Worm (Caenorhabditis elegans) whole organism, L3 larva: ENCODE data around the gene F59H6.15.
"Not testable (repeated sequence)": the region's sequence is repeated elsewhere in the genome, so short reads cannot be mapped to it uniquely, and the experiment has no call there.

ENCODE experiments used
- R02D3.7 ChIP-seq: fragments of 150-350 bp; optimal IDR thresholded peaks from 2 replicates; lab custom pipeline; 2014; ENCODE audit warnings: missing biosample characterization, missing genetic modification characterization
- ama-1 ChIP-seq: fragments of 150-350 bp; optimal IDR thresholded peaks from 2 replicates; lab custom pipeline; 2018
- ceh-28 ChIP-seq: fragments of 150-350 bp; optimal IDR thresholded peaks from 2 replicates; lab custom pipeline; 2014; ENCODE audit warnings: missing biosample characterization, missing genetic modification reagents, missing genetic modification characterization
- ceh-9 ChIP-seq: sonication (generic microtip); optimal IDR thresholded peaks from 2 replicates; lab custom pipeline; 2018; ENCODE audit warnings: missing biosample characterization, missing genetic modification characterization
- daf-12 ChIP-seq: fragments of 150-350 bp; optimal IDR thresholded peaks from 2 replicates; lab custom pipeline; 2014; ENCODE audit warnings: missing biosample characterization, missing genetic modification reagents, missing genetic modification characterization
- egl-27 ChIP-seq: sonication (generic microtip); optimal IDR thresholded peaks from 4 replicates; lab custom pipeline; 2017; ENCODE audit warnings: missing biosample characterization, missing genetic modification reagents, missing genetic modification characterization
- elt-1 ChIP-seq: fragments of 150-350 bp; optimal IDR thresholded peaks from 2 replicates; lab custom pipeline; 2014; ENCODE audit warnings: missing biosample characterization, missing genetic modification characterization
- elt-2 ChIP-seq: sonication (generic microtip); optimal IDR thresholded peaks from 2 replicates; lab custom pipeline; 2016; ENCODE audit warnings: missing genetic modification reagents, mild to moderate bottlenecking, missing genetic modification characterization, missing compliant biosample characterization
- elt-3 ChIP-seq, 3 experiments: fragments of 150-350 bp in 1 of 3; sonication (generic microtip) in 2 of 3; optimal IDR thresholded peaks; 2 replicates in 2 of 3; 4 replicates in 1 of 3; lab custom pipeline; 2014 to 2017; ENCODE audit warnings: missing biosample characterization in 3 of 3, missing genetic modification characterization in 3 of 3
- eor-1 ChIP-seq, 2 experiments: fragments of 150-350 bp; optimal IDR thresholded peaks; 2 replicates each; lab custom pipeline; 2014 to 2018; ENCODE audit warnings: missing biosample characterization in 2 of 2, missing genetic modification characterization in 2 of 2
- fkh-2 ChIP-seq: fragments of 150-350 bp; optimal IDR thresholded peaks from 2 replicates; lab custom pipeline; 2014; ENCODE audit warnings: missing biosample characterization, missing genetic modification reagents, missing genetic modification characterization
- fos-1 ChIP-seq: fragments of 150-350 bp; optimal IDR thresholded peaks from 2 replicates; lab custom pipeline; 2014; ENCODE audit warnings: missing biosample characterization, missing genetic modification characterization
- hmg-11 ChIP-seq: sonication (generic microtip); optimal IDR thresholded peaks from 2 replicates; lab custom pipeline; 2016; ENCODE audit warnings: missing genetic modification characterization, missing compliant biosample characterization
- lin-15B ChIP-seq: fragments of 150-350 bp; optimal IDR thresholded peaks from 2 replicates; lab custom pipeline; 2014; ENCODE audit warnings: missing biosample characterization, missing genetic modification characterization
- lsy-12 ChIP-seq: sonication (generic microtip); optimal IDR thresholded peaks from 2 replicates; lab custom pipeline; 2016; ENCODE audit warnings: mild to moderate bottlenecking, missing genetic modification characterization, missing compliant biosample characterization
- mml-1 ChIP-seq: fragments of 150-350 bp; sonication (generic microtip); optimal IDR thresholded peaks from 3 replicates; lab custom pipeline; 2014; ENCODE audit warnings: missing biosample characterization, missing genetic modification characterization
- nfya-1 ChIP-seq: sonication (generic microtip); optimal IDR thresholded peaks from 2 replicates; lab custom pipeline; 2017; ENCODE audit warnings: missing genetic modification characterization, mild to moderate bottlenecking, missing compliant biosample characterization, antibody characterized with exemption, moderate library complexity; ENCODE audit not compliant: insufficient read depth
- nhr-11 ChIP-seq: fragments of 150-350 bp; optimal IDR thresholded peaks from 2 replicates; lab custom pipeline; 2014; ENCODE audit warnings: missing biosample characterization, missing genetic modification characterization
- nhr-12 ChIP-seq: fragments of 150-350 bp; optimal IDR thresholded peaks from 2 replicates; lab custom pipeline; 2014; ENCODE audit warnings: missing biosample characterization, missing genetic modification characterization
- nhr-23 ChIP-seq: fragments of 150-350 bp; optimal IDR thresholded peaks from 2 replicates; lab custom pipeline; 2014; ENCODE audit warnings: missing biosample characterization, missing genetic modification reagents, missing genetic modification characterization
- nhr-237 ChIP-seq: fragments of 150-350 bp; optimal IDR thresholded peaks from 2 replicates; lab custom pipeline; 2014; ENCODE audit warnings: missing biosample characterization, missing genetic modification characterization
- nhr-25 ChIP-seq: sonication (generic microtip); optimal IDR thresholded peaks from 2 replicates; lab custom pipeline; 2017; ENCODE audit warnings: missing biosample characterization, missing genetic modification characterization
- nhr-28 ChIP-seq: fragments of 150-350 bp; optimal IDR thresholded peaks from 2 replicates; lab custom pipeline; 2014; ENCODE audit warnings: missing biosample characterization, missing genetic modification characterization
- nhr-43 ChIP-seq: sonication (generic microtip); optimal IDR thresholded peaks from 2 replicates; lab custom pipeline; 2016; ENCODE audit warnings: mild to moderate bottlenecking, missing genetic modification characterization, missing compliant biosample characterization; ENCODE audit not compliant: poor library complexity, severe bottlenecking
- nhr-67 ChIP-seq: fragments of 150-350 bp; optimal IDR thresholded peaks from 2 replicates; lab custom pipeline; 2014; ENCODE audit warnings: missing biosample characterization, missing genetic modification characterization
- nhr-77 ChIP-seq: fragments of 150-350 bp; optimal IDR thresholded peaks from 2 replicates; lab custom pipeline; 2014; ENCODE audit warnings: missing biosample characterization, missing genetic modification characterization
- pha-4 ChIP-seq: fragments of 150-350 bp; optimal IDR thresholded peaks from 2 replicates; lab custom pipeline; 2014; ENCODE audit warnings: missing biosample characterization, missing genetic modification reagents, missing genetic modification characterization
- pqm-1 ChIP-seq: fragments of 150-350 bp; optimal IDR thresholded peaks from 2 replicates; lab custom pipeline; 2017; ENCODE audit warnings: missing biosample characterization, missing genetic modification characterization, inconsistent platforms
- sea-2 ChIP-seq: fragments of 150-350 bp; sonication (generic microtip); optimal IDR thresholded peaks from 4 replicates; lab custom pipeline; 2014; ENCODE audit warnings: missing biosample characterization, missing genetic modification reagents, missing genetic modification characterization
- skn-1 ChIP-seq: fragments of 150-350 bp; optimal IDR thresholded peaks from 2 replicates; lab custom pipeline; 2014; ENCODE audit warnings: missing biosample characterization, missing genetic modification characterization
- snpc-4 ChIP-seq: fragments of 150-350 bp; optimal IDR thresholded peaks from 2 replicates; lab custom pipeline; 2014; ENCODE audit warnings: missing biosample characterization, missing genetic modification characterization
- tbx-2 ChIP-seq: sonication (generic microtip); optimal IDR thresholded peaks from 2 replicates; lab custom pipeline; 2016; ENCODE audit warnings: mild to moderate bottlenecking, missing genetic modification characterization, missing compliant biosample characterization
- unc-39 ChIP-seq: sonication (generic microtip); optimal IDR thresholded peaks from 4 replicates; lab custom pipeline; 2017; ENCODE audit warnings: missing biosample characterization, missing genetic modification characterization
- unc-62 ChIP-seq: fragments of 150-350 bp; sonication (generic microtip); optimal IDR thresholded peaks from 4 replicates; lab custom pipeline; 2014; ENCODE audit warnings: missing biosample characterization, missing genetic modification reagents, missing genetic modification characterization
- zag-1 ChIP-seq: fragments of 150-350 bp; optimal IDR thresholded peaks from 2 replicates; lab custom pipeline; 2014; ENCODE audit warnings: missing biosample characterization, missing genetic modification characterization
- ztf-11 ChIP-seq: fragments of 150-350 bp; optimal IDR thresholded peaks from 2 replicates; lab custom pipeline; 2014; ENCODE audit warnings: missing biosample characterization, missing genetic modification characterization

The F59H6.15 gene

DNA sequence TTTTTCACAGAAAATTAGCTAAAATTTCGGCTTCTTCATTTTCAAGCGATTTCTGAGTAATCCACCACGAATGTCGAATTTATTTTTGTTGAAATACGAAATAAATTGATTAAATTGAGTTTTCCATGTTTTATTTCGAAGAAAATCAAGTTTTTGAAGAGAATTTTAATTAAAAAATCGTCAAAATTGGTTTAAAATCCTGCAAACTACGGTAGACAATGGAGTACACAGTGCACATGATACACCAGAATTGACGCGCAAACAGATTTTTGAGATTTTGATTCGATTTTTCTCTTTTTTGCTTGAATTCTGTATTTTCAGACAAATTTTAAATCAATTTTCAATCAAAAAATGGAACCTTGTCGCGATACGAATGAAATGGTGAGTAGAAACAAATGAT, 20.5 kb downstream of the F59H6.15 start, which contains the start of gene F59H6.14:
Gene F59H6.14 (plus strand): TSS at position 301 of the 400 bp plus-strand sequence.
- TF ChIP-seq lin-15B (tag; lab: Kevin White, UChicago) (no peak), nhr-23 (tag; lab: Kevin White, UChicago) (no peak), nhr-67 (tag; lab: Kevin White, UChicago) (no peak), elt-3 (tag; optimal IDR thresholded peaks at IDR 0.05; lab: Kevin White, UChicago) (no peak), snpc-4 (tag; lab: Kevin White, UChicago) (no peak), unc-39 (tag; lab: Kevin White, UChicago) (no peak), ceh-9 (tag; lab: Kevin White, UChicago) (no peak), lsy-12 (tag; lab: Kevin White, UChicago) (no peak), pqm-1 (no peak), nhr-77 (tag; lab: Kevin White, UChicago) (no peak), ama-1 (no peak), zag-1 (no peak), sea-2 (GFP tag; lab: Kevin White, UChicago) (no peak), fkh-2 (tag; lab: Kevin White, UChicago) (no peak), skn-1 (tag; lab: Kevin White, UChicago) (no peak)

DNA sequence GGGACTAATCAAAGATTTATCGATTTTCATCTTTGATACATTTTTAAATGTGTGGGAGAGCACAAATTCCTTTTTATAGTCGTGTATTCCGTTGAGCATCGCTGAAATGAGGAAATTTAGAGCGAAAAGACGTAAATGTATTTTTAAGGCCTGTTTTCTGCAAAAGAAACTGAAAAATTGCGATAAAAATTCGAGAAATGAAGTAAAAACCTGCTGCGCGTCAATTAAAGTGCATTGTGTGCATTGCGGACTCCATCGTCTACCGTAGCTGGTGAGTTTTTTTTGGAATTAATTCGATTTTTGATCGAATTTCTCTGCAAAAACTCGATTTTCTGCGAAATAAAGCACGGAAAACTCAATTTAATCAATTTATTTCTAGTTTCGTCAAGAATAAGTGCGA, 26.5 kb downstream of the F59H6.15 start, which contains the start of gene bath-19:
Gene bath-19 (minus strand): TSS at position 101 of the 400 bp plus-strand sequence.
- TF ChIP-seq R02D3.7 (no peak), nhr-25 (tag; lab: Kevin White, UChicago) (no peak), unc-39 (tag; lab: Kevin White, UChicago) (no peak), nhr-237 (tag; lab: Kevin White, UChicago) (no peak), nhr-12 (no peak), ceh-28 (tag; lab: Kevin White, UChicago) (no peak), nhr-23 (tag; lab: Kevin White, UChicago) (no peak), daf-12 (no peak), nhr-28 (no peak), nhr-11 (tag; lab: Kevin White, UChicago) (no peak), fos-1 (tag; lab: Kevin White, UChicago) (no peak), eor-1 (tag; optimal IDR thresholded peaks at IDR 0.05; lab: Kevin White, UChicago) (no peak), elt-2 (tag; lab: Kevin White, UChicago) (no peak), skn-1 (tag; lab: Kevin White, UChicago) (no peak), elt-3 (tag; optimal IDR thresholded peaks at IDR 0.05; lab: Kevin White, UChicago) (no peak), nhr-43 (tag; lab: Kevin White, UChicago) (no peak), hmg-11 (tag; lab: Kevin White, UChicago) (no peak)

DNA sequence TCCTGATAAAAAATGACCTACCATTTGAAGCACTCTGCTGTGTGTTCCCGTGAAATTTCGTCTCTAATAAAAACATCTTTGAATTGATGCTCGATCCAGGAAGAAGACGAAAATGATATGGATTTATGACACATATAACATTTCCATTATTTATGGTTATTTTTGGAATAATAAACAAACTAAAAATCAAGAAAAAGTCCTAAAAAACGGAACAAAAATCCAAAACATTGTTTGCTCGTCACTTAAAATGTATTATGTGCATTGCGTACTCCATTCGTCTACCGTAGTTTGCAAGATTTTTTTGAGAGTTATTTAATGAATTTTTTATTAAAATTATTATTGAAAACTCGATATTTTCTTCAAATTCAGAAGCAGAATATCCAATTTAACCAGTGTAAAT, 29.6 kb downstream of the F59H6.15 start, which contains the start of gene bath-20:
Gene bath-20 (minus strand): TSS at position 101 of the 400 bp plus-strand sequence.
- no peak for TF ChIP-seq fkh-2 (tag; lab: Kevin White, UChicago)

DNA sequence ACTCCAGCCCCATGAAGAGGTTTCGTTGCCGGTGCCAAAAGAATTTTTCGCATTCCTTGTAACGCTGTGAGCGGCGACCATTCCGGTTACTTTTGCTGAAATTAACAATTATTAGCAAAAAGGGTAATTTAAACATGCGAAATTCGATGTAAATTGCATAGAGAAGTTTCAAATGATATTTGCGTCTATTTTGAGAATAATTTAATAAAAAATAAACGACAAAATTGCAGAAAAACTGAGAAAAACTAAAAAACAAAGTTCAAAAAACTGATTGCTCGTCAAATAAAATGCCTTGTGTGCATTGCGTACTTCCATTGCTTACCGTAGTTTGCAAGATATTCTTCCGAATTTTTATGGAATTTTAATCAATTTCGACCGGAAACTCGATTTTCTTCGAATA, 32.7 kb downstream of the F59H6.15 start, which contains the start of gene bath-24:
Gene bath-24 (minus strand): TSS at position 101 of the 400 bp plus-strand sequence.
- TF ChIP-seq eor-1 (tag; optimal IDR thresholded peaks at IDR 0.05; lab: Kevin White, UChicago) (no peak), fos-1 (tag; lab: Kevin White, UChicago) (no peak), tbx-2 (tag; lab: Kevin White, UChicago) (no peak), nhr-25 (tag; lab: Kevin White, UChicago) (no peak), hmg-11 (tag; lab: Kevin White, UChicago) (no peak), pha-4 (no peak)

DNA sequence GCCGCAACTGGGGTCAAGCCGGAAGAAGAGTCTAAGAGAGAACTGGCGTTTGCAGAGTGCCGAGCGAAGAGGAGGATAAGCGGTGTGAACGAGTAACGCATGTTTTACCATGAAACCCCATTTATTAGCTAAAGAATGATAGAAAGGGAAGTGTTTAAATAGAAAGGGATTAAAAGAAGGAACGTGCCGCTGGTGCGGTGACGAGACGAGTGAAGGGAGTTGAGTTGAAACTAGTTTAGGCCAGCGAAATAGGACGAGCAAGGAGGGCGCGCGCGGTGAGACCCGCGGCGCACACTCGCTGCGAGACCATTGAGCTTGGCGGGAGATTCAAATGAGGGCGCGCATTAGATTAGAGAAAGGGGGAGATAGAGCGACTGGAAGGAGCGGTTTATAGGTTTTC, 33.8 kb downstream of the F59H6.15 start, which contains the start of gene math-1:
Gene math-1 (minus strand): TSS at position 101 of the 400 bp plus-strand sequence.
- TF ChIP-seq elt-2, fkh-2, ztf-11 (tag; lab: Kevin White, UChicago): not testable (repeated sequence)

DNA sequence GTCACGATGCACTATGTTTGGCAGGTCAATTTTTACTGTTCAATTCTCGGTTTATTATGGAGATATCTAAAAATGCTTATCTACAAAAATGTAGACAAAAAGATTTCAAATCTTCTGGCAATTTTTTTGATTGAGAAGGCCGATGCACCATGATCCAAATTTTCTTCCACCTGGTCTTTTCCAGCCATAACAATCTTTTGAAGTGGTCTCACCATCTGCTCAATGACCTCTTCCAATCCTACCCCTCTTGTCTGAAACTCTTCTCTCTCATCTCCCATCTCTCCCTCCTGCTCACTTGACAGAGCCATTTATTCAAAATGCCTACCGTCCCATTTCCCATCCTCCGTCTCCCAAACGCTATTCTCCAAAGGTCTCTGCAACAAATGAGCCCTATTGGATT, 38.6 kb downstream of the F59H6.15 start, which contains the start of gene fbxb-35:
Gene fbxb-35 (plus strand): TSS at position 301 of the 400 bp plus-strand sequence.
- TF ChIP-seq skn-1 (tag; lab: Kevin White, UChicago), result no peak
- TF ChIP-seq pha-4, result no peak
- no peak for TF ChIP-seq nhr-28
- TF ChIP-seq egl-27 (tag; lab: Kevin White, UChicago), result no peak
- no peak for TF ChIP-seq nfya-1 (tag; lab: Kevin White, UChicago)
- TF ChIP-seq fos-1 (tag; lab: Kevin White, UChicago), result no peak
- TF ChIP-seq hmg-11 (tag; lab: Kevin White, UChicago), result no peak
- no peak for TF ChIP-seq nhr-67 (tag; lab: Kevin White, UChicago)
- TF ChIP-seq unc-39 (tag; lab: Kevin White, UChicago), result no peak
- TF ChIP-seq ceh-28 (tag; lab: Kevin White, UChicago), result no peak
- no peak for TF ChIP-seq unc-62
- TF ChIP-seq ceh-9 (tag; lab: Kevin White, UChicago), result no peak
- TF ChIP-seq lsy-12 (tag; lab: Kevin White, UChicago), result no peak
- no peak for TF ChIP-seq ama-1
- no peak for TF ChIP-seq nhr-11 (tag; lab: Kevin White, UChicago)
- no peak for TF ChIP-seq mml-1 (tag; lab: Kevin White, UChicago)
- no peak for TF ChIP-seq elt-1
